Worm (Caenorhabditis elegans) whole organism, L1 larva: ENCODE measurements around the gene pmp-4.

Experiments used
- fkh-8 ChIP-seq: sonication (generic microtip); optimal IDR thresholded peaks from 2 replicates; lab custom pipeline; 2016; ENCODE audit warnings: mild to moderate bottlenecking, missing genetic modification characterization, missing compliant biosample characterization
- fos-1 ChIP-seq: fragments of 150-350 bp; optimal IDR thresholded peaks from 2 replicates; lab custom pipeline; 2014; ENCODE audit warnings: missing biosample characterization, missing genetic modification characterization
- isw-1 ChIP-seq: fragments of 200-800 bp; sonication (Bioruptor generic); IDR thresholded peaks from 2 replicates; pipeline ENCODE4 v1.3.6; 2022; ENCODE audit warnings: missing genetic modification characterization, missing compliant biosample characterization
- lin-15B ChIP-seq: fragments of 150-350 bp; sonication (generic microtip); optimal IDR thresholded peaks from 3 replicates; lab custom pipeline; 2014; ENCODE audit warnings: missing biosample characterization, missing genetic modification characterization
- unc-62 ChIP-seq: fragments of 150-350 bp; optimal IDR thresholded peaks from 2 replicates; lab custom pipeline; 2014; ENCODE audit warnings: missing biosample characterization, missing genetic modification reagents, missing genetic modification characterization
- unc-86 ChIP-seq: sonication (generic microtip); optimal IDR thresholded peaks from 2 replicates; lab custom pipeline; 2016; ENCODE audit warnings: missing genetic modification characterization, missing compliant biosample characterization

- TF ChIP-seq fkh-8 (no peak), lin-15B (tag; lab: Kevin White, UChicago) (no peak), unc-62 (GFP tag; lab: Kevin White, UChicago) (no peak), fos-1 (tag; lab: Kevin White, UChicago) (no peak), isw-1 (GFP tag; lab: Robert Waterston, UW) (no peak), unc-86 (no peak)
Observed at ce11 chrIV:17376127-17376526, 29.3 kb downstream of the pmp-4 start, which contains the start of gene haf-1.
